Fruit fly (Drosophila melanogaster) S2 (cell line): ENCODE measurements around the gene CG15818.

ENCODE experiments used
- CG8478 ChIP-seq: fragments of >200 bp; optimal IDR thresholded peaks from 2 replicates; lab custom pipeline; 2018
- CTCF ChIP-seq, 2 experiments: fragments of >200 bp; optimal IDR thresholded peaks; 2 replicates each; lab custom pipeline; 2018

DNA sequence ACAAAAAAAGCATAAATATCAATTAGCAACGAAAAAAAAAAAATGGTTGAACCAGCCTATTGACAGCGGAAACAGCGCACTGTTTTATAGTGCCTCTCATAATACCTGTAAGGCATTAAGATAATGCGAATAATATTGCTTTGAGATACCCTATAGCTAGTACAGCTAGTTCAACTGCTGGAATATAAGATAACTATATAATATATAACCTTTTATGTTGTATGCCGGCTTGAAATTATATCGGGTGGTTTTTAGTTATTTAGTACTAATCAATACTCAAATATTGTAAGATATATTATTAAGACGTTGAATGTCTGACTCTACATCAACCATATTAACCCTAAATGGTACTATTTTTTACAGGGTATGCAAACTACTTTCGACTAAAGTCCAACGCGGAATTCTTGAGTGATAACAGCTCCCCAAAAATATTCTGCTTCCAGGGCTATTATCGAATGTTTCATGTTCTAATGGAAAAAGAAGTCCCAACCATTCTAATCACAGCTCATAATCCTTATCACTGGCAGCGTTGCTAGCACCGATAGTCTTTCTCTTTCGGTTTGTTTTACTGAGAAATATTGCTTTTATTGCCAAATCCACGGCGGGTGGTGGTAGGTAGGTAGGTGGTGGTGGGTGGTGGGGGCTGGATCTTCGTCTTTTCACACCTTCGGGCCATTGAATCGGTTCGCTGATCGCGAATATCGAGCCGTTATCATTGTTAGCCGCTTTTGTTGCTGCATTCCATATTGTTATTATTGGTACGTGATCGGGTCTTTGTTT is 23.4 kb downstream of the CG15818 start:
- no peak for TF ChIP-seq CG8478 (lab: Kevin White, UChicago)
- TF ChIP-seq CTCF (optimal IDR thresholded peaks at IDR 0.05; lab: Kevin White, UChicago) = no peak
